Fruit fly (Drosophila melanogaster) S2 (cell line): ENCODE data around the gene Cpr65Az.

ENCODE experiments used
- CG8478 ChIP-seq: fragments of >200 bp; optimal IDR thresholded peaks from 2 replicates; lab custom pipeline; 2018
- CTCF ChIP-seq, 2 experiments: fragments of >200 bp; optimal IDR thresholded peaks; 2 replicates each; lab custom pipeline; 2018

- TF ChIP-seq CG8478 (lab: Kevin White, UChicago) = no peak
- TF ChIP-seq CTCF (optimal IDR thresholded peaks at IDR 0.05; lab: Kevin White, UChicago) = no peak
These were observed 13.2 kb downstream of the Cpr65Az start, which contains the start of the genes fmt and CG7376 for dm6 chr3L:6173826-6174255.
